Fruit fly (Drosophila melanogaster): ENCODE data around the gene Nplp4.
A peak's percentile ranks its signal among the peaks of the same experiment; 100 is the strongest.

Nplp4 gene

DNA sequence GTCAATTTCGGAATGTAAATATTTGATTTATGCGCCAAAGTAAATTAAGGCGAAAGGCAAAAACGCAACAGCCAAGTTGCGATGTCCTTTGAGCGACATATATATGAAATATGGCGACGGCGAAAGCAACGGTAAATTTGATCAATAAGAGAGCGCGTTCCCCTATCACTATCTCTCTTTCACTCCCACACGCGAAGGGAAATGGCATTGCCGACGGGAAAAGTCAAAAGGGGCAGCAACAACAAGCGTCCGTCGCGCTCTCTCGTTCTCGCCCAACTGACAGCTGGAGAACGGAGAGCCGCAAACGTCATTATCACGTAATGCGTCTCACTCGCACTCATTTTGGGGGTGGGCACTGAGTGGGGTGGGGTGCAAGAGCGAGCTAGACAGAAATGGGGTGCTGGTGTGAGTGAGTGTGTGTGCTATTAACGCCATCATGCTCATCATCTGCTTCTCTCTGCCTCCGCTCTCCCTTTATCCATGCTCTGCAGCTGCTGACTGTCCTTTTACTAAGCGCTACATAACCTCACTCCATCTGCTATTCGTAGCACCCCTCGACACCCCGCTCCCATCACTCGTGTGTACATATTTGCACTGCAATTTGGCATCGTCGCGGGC is 37.8 kb upstream of the Nplp4 start, which contains the start of gene erm (continued):
- TF ChIP-seq twi (tag; optimal IDR thresholded peaks at IDR 0.05) = peak; percentile 56
- TF ChIP-seq CG11398 (GFP tag; optimal IDR thresholded peaks at IDR 0.05) = no peak
- no peak for TF ChIP-seq CG8944 (GFP tag; optimal IDR thresholded peaks at IDR 0.05)
- no peak for TF ChIP-seq CG42726 (GFP tag; IDR thresholded peaks at IDR 0.05; ENCODE audit: partially characterized antibody)
- TF ChIP-seq CG6272 (GFP tag; IDR thresholded peaks at IDR 0.05) = no peak
- no peak for TF ChIP-seq ssp (GFP tag; IDR thresholded peaks at IDR 0.05)
- 0 out of 3 replicates have a peak, but pooled peaks have one; percentile 28 for TF ChIP-seq HLH4C (GFP tag; IDR thresholded peaks at IDR 0.05; ENCODE audit: partially characterized antibody)
- no peak for TF ChIP-seq CG8765 (GFP tag; IDR thresholded peaks at IDR 0.05)
- no peak for TF ChIP-seq jumu (GFP tag; optimal IDR thresholded peaks at IDR 0.05)
- TF ChIP-seq sna (GFP tag; IDR thresholded peaks at IDR 0.05; ENCODE audit: partially characterized antibody) = peak; percentile 49; the same call in 1 of the 2 replicates
- peak; percentile 61 for TF ChIP-seq phol (tag; optimal IDR thresholded peaks at IDR 0.05)
- no peak for TF ChIP-seq ab (GFP tag; optimal IDR thresholded peaks at IDR 0.05)
- TF ChIP-seq ERR (GFP tag; optimal IDR thresholded peaks at IDR 0.05) = no peak
- peak in 1 of 2 experiments; percentile 97 for TF ChIP-seq tll (GFP tag; optimal IDR thresholded peaks at IDR 0.05)
- no peak for TF ChIP-seq CG3281 (GFP tag; optimal IDR thresholded peaks at IDR 0.05)
- TF ChIP-seq aop (GFP tag; IDR thresholded peaks at IDR 0.05) = no peak
- TF ChIP-seq CG14965 (GFP tag; optimal IDR thresholded peaks at IDR 0.05; ENCODE audit: borderline replicate concordance) = no peak
- TF ChIP-seq CG9215 (GFP tag; IDR thresholded peaks at IDR 0.05) = 0 out of 2 replicates have a peak, but pooled peaks have one; percentile 17
- no peak for TF ChIP-seq CTCF (GFP tag; optimal IDR thresholded peaks at IDR 0.05)
- no peak for TF ChIP-seq prd (optimal IDR thresholded peaks at IDR 0.05)
- no peak for TF ChIP-seq prd (GFP tag; IDR thresholded peaks at IDR 0.05)
- TF ChIP-seq CG9932 (GFP tag; IDR thresholded peaks at IDR 0.05) = no peak
- no peak for TF ChIP-seq CG3163 (GFP tag; optimal IDR thresholded peaks at IDR 0.05)
- no peak for TF ChIP-seq fd64A (GFP tag; optimal IDR thresholded peaks at IDR 0.05)
- no peak for TF ChIP-seq CG10979 (tag; optimal IDR thresholded peaks at IDR 0.05)
- peak; percentile 19 for TF ChIP-seq ac (GFP tag; optimal IDR thresholded peaks at IDR 0.05)
- no peak for TF ChIP-seq E2f1 (GFP tag; IDR thresholded peaks at IDR 0.05)
- TF ChIP-seq Dref (GFP tag; IDR thresholded peaks at IDR 0.05) = no peak
- peak; percentile 44 for TF ChIP-seq nmo (GFP tag; optimal IDR thresholded peaks at IDR 0.05)
- no peak for TF ChIP-seq ash1 (GFP tag; optimal IDR thresholded peaks at IDR 0.05)
- TF ChIP-seq CG3838 (GFP tag; optimal IDR thresholded peaks at IDR 0.05) = no peak
- no peak for TF ChIP-seq CG14860 (GFP tag; IDR thresholded peaks at IDR 0.05; ENCODE audit: partially characterized antibody)
- no peak for TF ChIP-seq slou (GFP tag; optimal IDR thresholded peaks at IDR 0.05)
- peak; percentile 90 for TF ChIP-seq seq (GFP tag; IDR thresholded peaks at IDR 0.05)
- TF ChIP-seq inv (GFP tag; IDR thresholded peaks at IDR 0.05; ENCODE audit: partially characterized antibody) = no peak
- TF ChIP-seq CG15011 (GFP tag; optimal IDR thresholded peaks at IDR 0.05) = no peak
- no peak for TF ChIP-seq zfh2 (GFP tag; optimal IDR thresholded peaks at IDR 0.05)
- TF ChIP-seq Med (GFP tag) = peak; percentile 73
- no peak for TF ChIP-seq tap (tag; optimal IDR thresholded peaks at IDR 0.05)
- TF ChIP-seq CG15696 (tag; optimal IDR thresholded peaks at IDR 0.05) = no peak
- peak; percentile 75 for TF ChIP-seq Aef1 (GFP tag; IDR thresholded peaks at IDR 0.05)
- no peak for TF ChIP-seq CG2199 (GFP tag; IDR thresholded peaks at IDR 0.05)
- TF ChIP-seq CG4854 (GFP tag; optimal IDR thresholded peaks at IDR 0.05) = no peak
- TF ChIP-seq Abd-B (GFP tag; optimal IDR thresholded peaks at IDR 0.05) = peak; percentile 0
- TF ChIP-seq CG4360 (GFP tag; IDR thresholded peaks at IDR 0.05) = peak; percentile 98
- no peak for TF ChIP-seq Mrtf (GFP tag; IDR thresholded peaks at IDR 0.05)
- peak; percentile 15 for TF ChIP-seq CG3407 (GFP tag; optimal IDR thresholded peaks at IDR 0.05)
- no peak for TF ChIP-seq al (GFP tag; IDR thresholded peaks at IDR 0.05)
- no peak for TF ChIP-seq CG9876 (GFP tag; optimal IDR thresholded peaks at IDR 0.05)
- no peak for TF ChIP-seq Myb (GFP tag; optimal IDR thresholded peaks at IDR 0.05)
- no peak for TF ChIP-seq CG11085 (GFP tag; IDR thresholded peaks at IDR 0.05)

Measured in whole organism, embryonic.